Worm (Caenorhabditis elegans) whole organism, L3 larva: ENCODE measurements around the gene F19F10.1.

Experiments used
- ZK546.5 ChIP-seq: sonication (generic microtip); optimal IDR thresholded peaks from 2 replicates; lab custom pipeline; 2017; ENCODE audit warnings: missing biosample characterization, missing genetic modification characterization
- aly-2 ChIP-seq: fragments of 150-350 bp; optimal IDR thresholded peaks from 2 replicates; lab custom pipeline; 2014; ENCODE audit warnings: missing biosample characterization, missing genetic modification characterization
- ama-1 ChIP-seq: fragments of 150-350 bp; optimal IDR thresholded peaks from 2 replicates; lab custom pipeline; 2018
- ceh-16 ChIP-seq: sonication (generic microtip); optimal IDR thresholded peaks from 2 replicates; lab custom pipeline; 2017; ENCODE audit warnings: missing biosample characterization, missing genetic modification characterization
- ceh-28 ChIP-seq: fragments of 150-350 bp; optimal IDR thresholded peaks from 2 replicates; lab custom pipeline; 2014; ENCODE audit warnings: missing biosample characterization, missing genetic modification reagents, missing genetic modification characterization
- ceh-82 ChIP-seq: fragments of 150-350 bp; optimal IDR thresholded peaks from 2 replicates; lab custom pipeline; 2014; ENCODE audit warnings: missing biosample characterization, missing genetic modification characterization
- ceh-9 ChIP-seq: sonication (generic microtip); optimal IDR thresholded peaks from 2 replicates; lab custom pipeline; 2018; ENCODE audit warnings: missing biosample characterization, missing genetic modification characterization
- egl-5 ChIP-seq: fragments of 150-350 bp; optimal IDR thresholded peaks from 2 replicates; lab custom pipeline; 2017; ENCODE audit warnings: missing biosample characterization, missing genetic modification reagents, missing genetic modification characterization, inconsistent platforms
- elt-2 ChIP-seq: sonication (generic microtip); optimal IDR thresholded peaks from 2 replicates; lab custom pipeline; 2016; ENCODE audit warnings: missing genetic modification reagents, mild to moderate bottlenecking, missing genetic modification characterization, missing compliant biosample characterization
- fkh-10 ChIP-seq: sonication (generic microtip); optimal IDR thresholded peaks from 2 replicates; lab custom pipeline; 2017; ENCODE audit warnings: missing biosample characterization, missing genetic modification reagents, missing genetic modification characterization
- fkh-2 ChIP-seq: fragments of 150-350 bp; optimal IDR thresholded peaks from 2 replicates; lab custom pipeline; 2014; ENCODE audit warnings: missing biosample characterization, missing genetic modification reagents, missing genetic modification characterization
- fos-1 ChIP-seq: fragments of 150-350 bp; optimal IDR thresholded peaks from 2 replicates; lab custom pipeline; 2014; ENCODE audit warnings: missing biosample characterization, missing genetic modification characterization
- hmg-11 ChIP-seq: sonication (generic microtip); optimal IDR thresholded peaks from 2 replicates; lab custom pipeline; 2016; ENCODE audit warnings: missing genetic modification characterization, missing compliant biosample characterization
- jun-1 ChIP-seq: fragments of 150-350 bp; optimal IDR thresholded peaks from 2 replicates; lab custom pipeline; 2014; ENCODE audit warnings: missing biosample characterization, missing genetic modification reagents, missing genetic modification characterization
- lin-15B ChIP-seq: fragments of 150-350 bp; optimal IDR thresholded peaks from 2 replicates; lab custom pipeline; 2014; ENCODE audit warnings: missing biosample characterization, missing genetic modification characterization
- lin-39 ChIP-seq: fragments of 150-350 bp; optimal IDR thresholded peaks from 2 replicates; lab custom pipeline; 2018; ENCODE audit warnings: missing biosample characterization, missing genetic modification reagents, missing genetic modification characterization
- lsy-12 ChIP-seq: sonication (generic microtip); optimal IDR thresholded peaks from 2 replicates; lab custom pipeline; 2016; ENCODE audit warnings: mild to moderate bottlenecking, missing genetic modification characterization, missing compliant biosample characterization
- mdl-1 ChIP-seq: fragments of 150-350 bp; optimal IDR thresholded peaks from 2 replicates; lab custom pipeline; 2014; ENCODE audit warnings: missing biosample characterization, missing genetic modification characterization
- nhr-12 ChIP-seq: fragments of 150-350 bp; optimal IDR thresholded peaks from 2 replicates; lab custom pipeline; 2014; ENCODE audit warnings: missing biosample characterization, missing genetic modification characterization
- nhr-23 ChIP-seq: fragments of 150-350 bp; optimal IDR thresholded peaks from 2 replicates; lab custom pipeline; 2014; ENCODE audit warnings: missing biosample characterization, missing genetic modification reagents, missing genetic modification characterization
- nhr-25 ChIP-seq: sonication (generic microtip); optimal IDR thresholded peaks from 2 replicates; lab custom pipeline; 2017; ENCODE audit warnings: missing biosample characterization, missing genetic modification characterization
- nhr-28 ChIP-seq: fragments of 150-350 bp; optimal IDR thresholded peaks from 2 replicates; lab custom pipeline; 2014; ENCODE audit warnings: missing biosample characterization, missing genetic modification characterization
- nhr-43 ChIP-seq: sonication (generic microtip); optimal IDR thresholded peaks from 2 replicates; lab custom pipeline; 2016; ENCODE audit warnings: mild to moderate bottlenecking, missing genetic modification characterization, missing compliant biosample characterization; ENCODE audit not compliant: poor library complexity, severe bottlenecking
- nhr-67 ChIP-seq: fragments of 150-350 bp; optimal IDR thresholded peaks from 2 replicates; lab custom pipeline; 2014; ENCODE audit warnings: missing biosample characterization, missing genetic modification characterization
- nhr-76 ChIP-seq: fragments of 150-350 bp; sonication (generic microtip); optimal IDR thresholded peaks from 5 replicates; lab custom pipeline; 2014; ENCODE audit warnings: missing biosample characterization, missing genetic modification characterization
- nhr-77 ChIP-seq: fragments of 150-350 bp; optimal IDR thresholded peaks from 2 replicates; lab custom pipeline; 2014; ENCODE audit warnings: missing biosample characterization, missing genetic modification characterization
- pqm-1 ChIP-seq: fragments of 150-350 bp; optimal IDR thresholded peaks from 2 replicates; lab custom pipeline; 2017; ENCODE audit warnings: missing biosample characterization, missing genetic modification characterization, inconsistent platforms
- sea-2 ChIP-seq: fragments of 150-350 bp; sonication (generic microtip); optimal IDR thresholded peaks from 4 replicates; lab custom pipeline; 2014; ENCODE audit warnings: missing biosample characterization, missing genetic modification reagents, missing genetic modification characterization
- skn-1 ChIP-seq: fragments of 150-350 bp; optimal IDR thresholded peaks from 2 replicates; lab custom pipeline; 2014; ENCODE audit warnings: missing biosample characterization, missing genetic modification characterization
- snpc-4 ChIP-seq: fragments of 150-350 bp; optimal IDR thresholded peaks from 2 replicates; lab custom pipeline; 2014; ENCODE audit warnings: missing biosample characterization, missing genetic modification characterization
- tbx-2 ChIP-seq: sonication (generic microtip); optimal IDR thresholded peaks from 2 replicates; lab custom pipeline; 2016; ENCODE audit warnings: mild to moderate bottlenecking, missing genetic modification characterization, missing compliant biosample characterization
- unc-39 ChIP-seq: sonication (generic microtip); optimal IDR thresholded peaks from 4 replicates; lab custom pipeline; 2017; ENCODE audit warnings: missing biosample characterization, missing genetic modification characterization
- unc-62 ChIP-seq: fragments of 150-350 bp; sonication (generic microtip); optimal IDR thresholded peaks from 4 replicates; lab custom pipeline; 2014; ENCODE audit warnings: missing biosample characterization, missing genetic modification reagents, missing genetic modification characterization
- zag-1 ChIP-seq: fragments of 150-350 bp; optimal IDR thresholded peaks from 2 replicates; lab custom pipeline; 2014; ENCODE audit warnings: missing biosample characterization, missing genetic modification characterization
- ztf-11 ChIP-seq: fragments of 150-350 bp; optimal IDR thresholded peaks from 2 replicates; lab custom pipeline; 2014; ENCODE audit warnings: missing biosample characterization, missing genetic modification characterization

F19F10.1 gene

DNA sequence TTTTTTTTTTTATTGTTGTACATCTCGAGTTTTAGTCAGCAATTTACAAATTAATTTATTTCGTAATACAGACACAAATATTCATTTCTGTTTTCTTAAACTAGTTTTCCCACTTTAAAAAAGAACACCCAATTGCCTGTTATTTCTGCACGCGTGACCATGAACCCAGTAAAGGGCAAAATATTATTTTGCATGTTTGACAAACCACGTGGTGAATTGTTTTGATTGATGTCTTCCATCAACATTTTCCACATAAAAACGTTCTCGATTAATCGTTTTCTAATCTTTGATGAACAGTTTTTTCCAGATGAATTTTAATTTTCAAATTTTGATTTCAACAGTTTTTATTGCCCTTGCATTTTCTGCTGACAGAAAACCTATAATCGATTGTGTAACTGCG lies 37.4 kb upstream of the F19F10.1 start, which contains the start of gene C54F6.18:
C54F6.18 (plus strand) TSS at position 301 of the 400 bp plus-strand sequence.
- TF ChIP-seq fos-1 (tag; lab: Kevin White, UChicago) (no peak), nhr-43 (no peak), lin-15B (tag; lab: Kevin White, UChicago) (no peak), ZK546.5 (tag; lab: Kevin White, UChicago) (no peak), hmg-11 (tag; lab: Kevin White, UChicago) (no peak), ceh-28 (no peak), egl-5 (no peak), lsy-12 (no peak), pqm-1 (tag; lab: Kevin White, UChicago) (no peak), unc-39 (tag; lab: Kevin White, UChicago) (no peak), tbx-2 (tag; lab: Kevin White, UChicago) (no peak)
- TF ChIP-seq, all 47 proteins: peak for 0

DNA sequence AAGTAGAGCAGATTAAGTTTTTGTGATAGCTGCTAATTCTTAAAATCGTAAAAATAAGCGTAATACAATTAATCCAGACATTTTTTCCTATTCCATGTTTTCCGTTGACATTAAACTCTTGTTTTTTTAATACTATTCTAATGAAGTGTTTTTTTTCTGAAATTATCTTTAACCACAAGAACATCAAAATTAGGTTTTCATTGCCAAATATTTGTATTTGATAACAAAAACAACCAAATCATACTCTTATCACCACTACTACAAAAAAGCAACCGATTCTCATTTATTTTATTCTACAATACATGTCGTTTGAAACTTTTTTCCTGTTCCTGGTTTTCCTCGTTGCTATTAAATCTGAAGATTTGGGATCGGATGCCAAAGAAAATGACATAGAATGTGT lies 35.9 kb upstream of the F19F10.1 start, which contains the start of gene C54F6.17:
C54F6.17 (plus strand) TSS at position 301 of the 400 bp plus-strand sequence.
- TF ChIP-seq lsy-12 (no peak), sea-2 (no peak), elt-2 (no peak), fkh-10 (GFP tag; lab: Kevin White, UChicago) (no peak), zag-1 (tag; lab: Kevin White, UChicago) (no peak), aly-2 (tag; lab: Kevin White, UChicago) (no peak), lin-39 (tag; lab: Kevin White, UChicago) (no peak), nhr-12 (tag; lab: Kevin White, UChicago) (no peak), nhr-77 (no peak)
- TF ChIP-seq, all 47 proteins: peak for 0

DNA sequence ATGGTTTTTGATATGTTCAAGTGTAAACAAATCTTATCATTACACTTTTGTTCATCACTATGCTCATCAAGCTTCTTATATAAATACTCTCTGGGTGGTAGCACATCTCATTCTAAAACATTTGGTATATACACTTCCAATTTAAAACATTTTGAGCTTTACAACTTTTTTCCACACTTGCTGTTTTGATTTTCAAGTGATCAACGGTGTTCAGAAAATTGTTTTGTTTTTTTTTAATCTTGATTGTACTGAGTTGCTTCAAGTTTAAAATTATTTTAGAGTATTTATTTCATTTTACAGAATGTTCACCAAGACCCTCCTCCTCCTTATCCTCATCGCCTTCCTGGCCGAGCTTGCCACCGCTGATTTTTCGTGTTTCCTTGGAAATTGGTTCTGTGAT lies 34.2 kb upstream of the F19F10.1 start, which contains the start of gene C54F6.5:
C54F6.5 (plus strand) TSS at position 301 of the 400 bp plus-strand sequence.
- TF ChIP-seq sea-2 (no peak), lin-15B (tag; lab: Kevin White, UChicago) (no peak), nhr-25 (no peak), zag-1 (tag; lab: Kevin White, UChicago) (no peak), ceh-9 (tag; lab: Kevin White, UChicago) (no peak), fkh-2 (tag; lab: Kevin White, UChicago) (no peak), tbx-2 (tag; lab: Kevin White, UChicago) (no peak), nhr-28 (tag; lab: Kevin White, UChicago) (no peak), unc-62 (GFP tag; lab: Kevin White, UChicago) (no peak), snpc-4 (no peak), nhr-76 (tag; lab: Kevin White, UChicago) (no peak), nhr-67 (no peak), mdl-1 (no peak), ceh-28 (no peak), pqm-1 (tag; lab: Kevin White, UChicago) (no peak), hmg-11 (tag; lab: Kevin White, UChicago) (no peak), jun-1 (tag; lab: Kevin White, UChicago) (no peak), nhr-23 (tag; lab: Kevin White, UChicago) (no peak)

DNA sequence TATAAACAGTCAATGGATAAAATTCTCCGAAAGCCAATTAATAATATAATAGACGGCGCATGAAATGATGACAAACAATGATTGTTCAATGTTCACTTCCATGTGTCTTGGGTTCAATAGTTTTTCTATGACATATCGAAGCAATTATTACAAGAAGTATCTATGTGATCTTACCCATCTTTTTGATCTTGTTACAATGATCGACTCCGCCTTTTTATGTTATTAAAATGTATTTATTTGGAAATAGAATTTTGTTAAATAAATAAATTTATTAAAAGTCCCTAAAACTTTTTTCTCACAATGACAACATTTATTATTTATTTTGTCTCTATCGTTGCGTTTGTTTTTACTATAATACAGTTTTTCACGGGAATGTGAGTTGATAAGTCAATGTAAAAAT lies 33.2 kb upstream of the F19F10.1 start, which contains the start of gene swt-2:
swt-2 (plus strand) TSS at position 301 of the 400 bp plus-strand sequence.
- TF ChIP-seq ztf-11 (no peak), tbx-2 (tag; lab: Kevin White, UChicago) (no peak), nhr-43 (no peak), jun-1 (tag; lab: Kevin White, UChicago) (no peak), nhr-67 (no peak)
- TF ChIP-seq, all 47 proteins: peak for 0

DNA sequence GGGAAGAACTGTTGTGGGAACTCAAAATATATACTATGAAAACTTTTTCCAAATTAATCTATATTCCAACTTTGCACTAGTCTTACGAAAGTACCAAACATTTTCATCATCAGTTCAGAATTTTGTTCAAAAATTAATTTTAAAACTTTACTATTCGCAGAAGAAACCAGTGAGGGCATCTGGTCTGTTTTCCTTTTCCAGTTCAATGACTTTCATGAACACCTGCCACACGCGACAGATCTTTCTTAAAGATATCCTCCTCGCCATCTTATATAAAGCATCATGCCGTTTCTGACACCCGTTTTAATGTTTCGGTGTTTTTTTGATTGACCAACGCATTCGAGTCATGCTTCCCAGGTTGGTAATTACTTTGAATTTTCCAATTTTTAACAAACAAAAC lies 30.1 kb upstream of the F19F10.1 start, which contains the start of gene C54F6.3:
C54F6.3 (plus strand) TSS at position 301 of the 400 bp plus-strand sequence.
- TF ChIP-seq ceh-82 (tag; lab: Kevin White, UChicago) (no peak), ceh-9 (tag; lab: Kevin White, UChicago) (no peak), ceh-16 (tag; lab: Kevin White, UChicago) (no peak)

DNA sequence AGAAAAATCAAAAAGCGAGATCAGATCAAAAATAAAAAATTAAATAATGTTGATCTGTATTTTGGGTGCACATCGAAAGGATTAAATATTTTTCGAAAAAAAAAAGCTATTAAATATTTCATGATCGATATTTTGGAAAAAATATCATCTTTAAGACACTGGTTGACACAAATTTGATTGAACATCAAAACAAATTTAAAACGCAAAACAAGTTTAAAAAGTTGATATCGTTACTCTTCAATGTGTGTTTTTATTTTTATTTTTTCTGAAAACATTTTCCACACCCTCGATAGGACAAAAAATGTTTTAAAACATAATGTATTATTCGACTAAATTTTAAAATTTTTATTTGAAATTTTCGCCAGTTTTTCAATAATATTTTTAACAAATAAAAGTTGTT lies 25.0 kb upstream of the F19F10.1 start, which contains the start of gene C54F6.12:
C54F6.12 (minus strand) TSS at position 101 of the 400 bp plus-strand sequence.
- TF ChIP-seq nhr-12 (tag; lab: Kevin White, UChicago) (no peak), ceh-82 (tag; lab: Kevin White, UChicago) (no peak), unc-39 (tag; lab: Kevin White, UChicago) (no peak), fos-1 (tag; lab: Kevin White, UChicago) (no peak), ama-1 (lab: Kevin White, UChicago) (no peak), ceh-16 (tag; lab: Kevin White, UChicago) (no peak), skn-1 (tag; lab: Kevin White, UChicago) (no peak)
